Fruit fly (Drosophila melanogaster) whole organism, embryonic: Measurements from ENCODE around the gene AP-1sigma.

Experiments used
- B-H2 ChIP-seq: fragments of 200-800 bp; sonication (Bioruptor generic); optimal IDR thresholded peaks from 2 replicates; lab custom pipeline; 2018; ENCODE audit warnings: missing biosample characterization, mild to moderate bottlenecking, missing genetic modification characterization
- CG10267 ChIP-seq: fragments of 200-800 bp; sonication (Bioruptor generic); optimal IDR thresholded peaks from 2 replicates; lab custom pipeline; 2018; ENCODE audit warnings: missing biosample characterization, mild to moderate bottlenecking, missing genetic modification characterization, moderate library complexity
- CG12219 ChIP-seq: fragments of 200-800 bp; sonication (Bioruptor generic); optimal IDR thresholded peaks from 3 replicates; lab custom pipeline; 2018; ENCODE audit warnings: missing biosample characterization, mild to moderate bottlenecking, missing genetic modification characterization
- CG14014 ChIP-seq: fragments of 200-800 bp; sonication (Bioruptor generic); IDR thresholded peaks from 2 replicates; pipeline ENCODE4 v1.3.6; 2022; ENCODE audit warnings: missing biosample characterization, missing genetic modification characterization
- CG14667 ChIP-seq: fragments of 200-800 bp; sonication (Bioruptor generic); IDR thresholded peaks from 2 replicates; pipeline ENCODE4 v1.3.6; 2022; ENCODE audit warnings: missing biosample characterization, missing genetic modification characterization
- CG1603 ChIP-seq: fragments of 200-800 bp; sonication (Bioruptor generic); optimal IDR thresholded peaks from 2 replicates; lab custom pipeline; 2019; ENCODE audit warnings: missing biosample characterization, mild to moderate bottlenecking, missing genetic modification characterization, moderate library complexity
- CG17328 ChIP-seq: fragments of 200-800 bp; sonication (Bioruptor generic); IDR thresholded peaks from 2 replicates; pipeline ENCODE4 v1.3.6; 2022; ENCODE audit warnings: missing biosample characterization, missing genetic modification characterization
- CG17385 ChIP-seq: fragments of 200-800 bp; sonication (Bioruptor generic); optimal IDR thresholded peaks from 3 replicates; lab custom pipeline; 2018; ENCODE audit warnings: missing biosample characterization, mild to moderate bottlenecking, missing genetic modification characterization
- CG2678 ChIP-seq: fragments of 200-800 bp; sonication (Bioruptor generic); optimal IDR thresholded peaks from 3 replicates; lab custom pipeline; 2019; ENCODE audit warnings: missing biosample characterization, mild to moderate bottlenecking, missing genetic modification characterization, moderate library complexity
- CG30403 ChIP-seq: fragments of 200-800 bp; sonication (Bioruptor generic); optimal IDR thresholded peaks from 3 replicates; lab custom pipeline; 2016; ENCODE audit warnings: missing biosample characterization, missing genetic modification characterization
- CG33213 ChIP-seq: fragments of 200-800 bp; sonication (Bioruptor generic); optimal IDR thresholded peaks from 3 replicates; lab custom pipeline; 2016; ENCODE audit warnings: missing biosample characterization, missing genetic modification characterization
- CG3726 ChIP-seq: fragments of 200-800 bp; sonication (Bioruptor generic); IDR thresholded peaks from 3 replicates; pipeline ENCODE4, ENCODE4 v1.3.6; 2022; ENCODE audit warnings: missing biosample characterization, missing genetic modification characterization
- CG3847 ChIP-seq: fragments of 200-800 bp; sonication (Bioruptor generic); IDR thresholded peaks from 2 replicates; pipeline ENCODE4 v1.3.6; 2022; ENCODE audit warnings: missing biosample characterization, missing genetic modification characterization
- CG4617 ChIP-seq: fragments of 200-800 bp; sonication (Bioruptor generic); optimal IDR thresholded peaks from 3 replicates; lab custom pipeline; 2016; ENCODE audit warnings: missing biosample characterization, missing genetic modification characterization, borderline replicate concordance
- CG4730 ChIP-seq: fragments of 200-800 bp; sonication (Bioruptor generic); IDR thresholded peaks from 2 replicates; pipeline ENCODE4 v1.3.6; 2022; ENCODE audit warnings: missing biosample characterization, missing genetic modification characterization
- CG5245 ChIP-seq: fragments of 200-800 bp; sonication (Bioruptor generic); optimal IDR thresholded peaks from 3 replicates; lab custom pipeline; 2016; ENCODE audit warnings: missing biosample characterization, missing genetic modification characterization
- CG6254 ChIP-seq: fragments of 200-800 bp; sonication (Bioruptor generic); optimal IDR thresholded peaks from 3 replicates; lab custom pipeline; 2017; ENCODE audit warnings: mild to moderate bottlenecking, missing biosample characterization, missing genetic modification reagents, missing genetic modification characterization
- CG8924 ChIP-seq: fragments of 200-800 bp; optimal IDR thresholded peaks from 3 replicates; lab custom pipeline; 2019; ENCODE audit warnings: missing biosample characterization, mild to moderate bottlenecking, missing genetic modification characterization, moderate library complexity
- CG9876 ChIP-seq: fragments of 200-800 bp; sonication (Bioruptor generic); optimal IDR thresholded peaks from 2 replicates; lab custom pipeline; 2016; ENCODE audit warnings: missing biosample characterization, missing genetic modification characterization
- Chrac-16 ChIP-seq: fragments of 200-800 bp; sonication (Bioruptor generic); optimal IDR thresholded peaks from 3 replicates; lab custom pipeline; 2016; ENCODE audit warnings: missing biosample characterization, missing genetic modification characterization
- D ChIP-seq, 2 experiments: fragments of 200-800 bp in 1 of 2; fragments of >200 bp in 1 of 2; sonication (Bioruptor generic) in 1 of 2; optimal IDR thresholded peaks; 2 replicates in 1 of 2; 3 replicates in 1 of 2; lab custom pipeline; 2017; ENCODE audit warnings: mild to moderate bottlenecking in 1 of 2, missing biosample characterization in 1 of 2, missing genetic modification characterization in 1 of 2, missing genetic modification reagents in 1 of 2
- Deaf1 ChIP-seq: fragments of 200-800 bp; optimal IDR thresholded peaks from 3 replicates; lab custom pipeline; 2019; ENCODE audit warnings: missing biosample characterization, mild to moderate bottlenecking, missing genetic modification characterization, moderate library complexity
- E2f1 ChIP-seq: fragments of 200-800 bp; sonication (Bioruptor generic); IDR thresholded peaks from 2 replicates; pipeline ENCODE4 v1.3.6; 2022; ENCODE audit warnings: missing biosample characterization, missing genetic modification characterization
- Elba2 ChIP-seq: fragments of 200-800 bp; sonication (Bioruptor generic); optimal IDR thresholded peaks from 3 replicates; lab custom pipeline; 2016; ENCODE audit warnings: missing biosample characterization, missing genetic modification characterization
- HLH3B ChIP-seq: fragments of 200-800 bp; sonication (Bioruptor generic); IDR thresholded peaks from 2 replicates; pipeline ENCODE4 v1.3.6; 2022; ENCODE audit warnings: missing biosample characterization, missing genetic modification characterization
- Mes4 ChIP-seq: fragments of 200-800 bp; sonication (Bioruptor generic); optimal IDR thresholded peaks from 2 replicates; lab custom pipeline; 2016; ENCODE audit warnings: missing biosample characterization, missing genetic modification characterization
- Tbp ChIP-seq: fragments of >200 bp; optimal IDR thresholded peaks from 2 replicates; lab custom pipeline; 2018; ENCODE audit warnings: missing biosample characterization, missing genetic modification characterization
- amos ChIP-seq: fragments of 200-800 bp; sonication (Bioruptor generic); IDR thresholded peaks from 2 replicates; pipeline ENCODE4 v1.3.6; 2022; ENCODE audit warnings: missing biosample characterization, missing genetic modification characterization; ENCODE audit not compliant: partially characterized antibody
- az2 ChIP-seq: fragments of 200-800 bp; sonication (Bioruptor generic); optimal IDR thresholded peaks from 3 replicates; lab custom pipeline; 2016; ENCODE audit warnings: missing biosample characterization, missing genetic modification characterization
- bbx ChIP-seq: fragments of 200-800 bp; sonication (Bioruptor generic); IDR thresholded peaks from 2 replicates; pipeline ENCODE4 v1.3.6; 2022; ENCODE audit warnings: missing biosample characterization, missing genetic modification characterization; ENCODE audit not compliant: partially characterized antibody
- cad ChIP-seq: fragments of >200 bp; optimal IDR thresholded peaks from 2 replicates; lab custom pipeline; 2017; ENCODE audit warnings: missing biosample characterization, missing genetic modification characterization
- chinmo ChIP-seq: fragments of 200-800 bp; sonication (Bioruptor generic); IDR thresholded peaks from 4 replicates; pipeline ENCODE4 v1.3.6; 2022; ENCODE audit warnings: missing biosample characterization, missing genetic modification characterization; ENCODE audit not compliant: partially characterized antibody
- crc ChIP-seq: fragments of 200-800 bp; sonication (Bioruptor generic); optimal IDR thresholded peaks from 2 replicates; lab custom pipeline; 2016; ENCODE audit warnings: missing biosample characterization, missing genetic modification characterization
- dati ChIP-seq: fragments of 200-800 bp; sonication (Bioruptor generic); IDR thresholded peaks from 2 replicates; pipeline ENCODE4 v1.3.6; 2022; ENCODE audit warnings: missing biosample characterization, missing genetic modification characterization
- esg ChIP-seq: fragments of 200-800 bp; sonication (Bioruptor generic); conservative IDR thresholded peaks from 2 replicates; pipeline ENCODE4 v1.3.6; 2022; ENCODE audit warnings: missing biosample characterization, missing genetic modification characterization
- fd96Cb ChIP-seq: fragments of 200-800 bp; sonication (Bioruptor generic); optimal IDR thresholded peaks from 2 replicates; lab custom pipeline; 2018; ENCODE audit warnings: missing biosample characterization, mild to moderate bottlenecking, missing genetic modification characterization, moderate library complexity
- ham ChIP-seq: fragments of 200-800 bp; sonication (Bioruptor generic); IDR thresholded peaks from 2 replicates; pipeline ENCODE4 v1.3.6; 2022; ENCODE audit warnings: missing biosample characterization, missing genetic modification characterization
- hb ChIP-seq: fragments of 200-800 bp; sonication (Bioruptor generic); IDR thresholded peaks from 3 replicates; pipeline ENCODE4 v1.3.6; 2022; ENCODE audit warnings: missing biosample characterization, missing genetic modification characterization; ENCODE audit not compliant: partially characterized antibody
- ind ChIP-seq: fragments of 200-800 bp; sonication (Bioruptor generic); optimal IDR thresholded peaks from 3 replicates; lab custom pipeline; 2016; ENCODE audit warnings: missing biosample characterization, missing genetic modification characterization
- inv ChIP-seq: fragments of 200-800 bp; sonication (Bioruptor generic); IDR thresholded peaks from 2 replicates; pipeline ENCODE4 v1.3.6; 2022; ENCODE audit warnings: missing biosample characterization, missing genetic modification characterization; ENCODE audit not compliant: partially characterized antibody
- lbe ChIP-seq: fragments of 200-800 bp; sonication (Bioruptor generic); optimal IDR thresholded peaks from 2 replicates; lab custom pipeline; 2016; ENCODE audit warnings: missing biosample characterization, mild to moderate bottlenecking, missing genetic modification characterization
- lmd ChIP-seq: fragments of 200-800 bp; sonication (Bioruptor generic); IDR thresholded peaks from 2 replicates; pipeline ENCODE4 v1.3.6; 2022; ENCODE audit warnings: missing biosample characterization, missing genetic modification characterization
- lov ChIP-seq, 2 experiments: fragments of 200-800 bp in 1 of 2; fragments of >200 bp in 1 of 2; sonication (Bioruptor generic) in 1 of 2; IDR thresholded peaks in 1 of 2; optimal IDR thresholded peaks in 1 of 2; 2 replicates in 1 of 2; 3 replicates in 1 of 2; pipeline versions ENCODE4 v1.3.6 to Lab custom; 2017 to 2022; ENCODE audit warnings: missing biosample characterization in 1 of 2, missing genetic modification characterization in 1 of 2
- maf-S ChIP-seq: fragments of 200-800 bp; sonication (Bioruptor generic); optimal IDR thresholded peaks from 2 replicates; lab custom pipeline; 2016; ENCODE audit warnings: missing biosample characterization, missing genetic modification characterization
- mirr ChIP-seq: fragments of 200-800 bp; sonication (Bioruptor generic); optimal IDR thresholded peaks from 3 replicates; lab custom pipeline; 2018; ENCODE audit warnings: missing biosample characterization, mild to moderate bottlenecking, missing genetic modification characterization
- pros ChIP-seq: fragments of 200-800 bp; sonication (Bioruptor generic); optimal IDR thresholded peaks from 3 replicates; lab custom pipeline; 2019; ENCODE audit warnings: missing biosample characterization, mild to moderate bottlenecking, missing genetic modification characterization, moderate library complexity
- tio ChIP-seq: fragments of 200-800 bp; sonication (Bioruptor generic); optimal IDR thresholded peaks from 2 replicates; lab custom pipeline; 2017; ENCODE audit warnings: missing biosample characterization, missing genetic modification characterization, inconsistent platforms
- usp ChIP-seq: fragments of >200 bp; optimal IDR thresholded peaks from 2 replicates; lab custom pipeline; 2017; ENCODE audit warnings: missing biosample characterization, missing genetic modification characterization
- wor ChIP-seq: fragments of 200-800 bp; sonication (Bioruptor generic); IDR thresholded peaks from 2 replicates; pipeline ENCODE4 v1.3.6; 2022; ENCODE audit warnings: missing biosample characterization, missing genetic modification characterization
- zfh2 ChIP-seq: fragments of 200-800 bp; sonication (Bioruptor generic); optimal IDR thresholded peaks from 2 replicates; lab custom pipeline; 2016; ENCODE audit warnings: missing biosample characterization, missing genetic modification characterization

The AP-1sigma gene

DNA sequence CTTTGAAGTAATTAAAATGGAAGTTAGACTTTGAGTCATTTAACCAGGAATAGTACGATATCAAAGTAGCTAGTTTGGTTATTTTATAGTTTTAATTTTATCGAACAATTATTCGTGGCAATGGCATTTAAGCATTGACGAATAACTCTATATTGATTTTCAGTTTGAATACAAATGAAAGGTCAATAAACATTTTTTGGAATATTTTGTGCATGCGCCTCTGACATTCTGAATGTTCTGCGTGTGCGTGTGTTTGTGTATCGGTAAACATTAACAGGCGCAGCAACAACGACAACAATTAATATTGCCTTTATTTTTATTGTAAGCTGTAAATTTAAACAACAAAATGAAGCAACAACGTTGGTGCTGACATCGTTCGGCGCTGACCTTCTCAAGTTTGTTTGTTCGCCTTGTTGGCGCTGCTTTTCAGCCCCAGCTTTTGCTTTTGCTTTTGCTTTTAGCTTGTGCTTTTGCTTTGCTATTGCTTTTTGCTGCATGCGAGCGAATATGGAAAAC, 49.0 kb upstream of the AP-1sigma start (continued):
- TF ChIP-seq pros (GFP tag; lab: Kevin White, UChicago) = peak; percentile 13
- TF ChIP-seq fd96Cb (tag; lab: Kevin White, UChicago) = no peak
- 0 out of 2 replicates have a peak, but pooled peaks have one; percentile 25 for TF ChIP-seq CG17328 (GFP tag; lab: Robert Waterston, UW)
- TF ChIP-seq CG4730 (GFP tag; lab: Robert Waterston, UW) = no peak
- TF ChIP-seq CG12219 (GFP tag; lab: Kevin White, UChicago) = peak; percentile 49
- TF ChIP-seq D (optimal IDR thresholded peaks at IDR 0.05; lab: Kevin White, UChicago) = no peak
- TF ChIP-seq D (GFP tag; optimal IDR thresholded peaks at IDR 0.05; lab: Kevin White, UChicago) = peak; percentile 43
- TF ChIP-seq maf-S (GFP tag; lab: Kevin White, UChicago) = no peak
- no peak for TF ChIP-seq Tbp (GFP tag; lab: Kevin White, UChicago)
- TF ChIP-seq zfh2 (GFP tag; lab: Kevin White, UChicago) = no peak
- TF ChIP-seq bbx (GFP tag; lab: Robert Waterston, UW) = no peak
- TF ChIP-seq B-H2 (GFP tag; lab: Kevin White, UChicago) = no peak
- peak; percentile 25 for TF ChIP-seq CG33213 (GFP tag; lab: Kevin White, UChicago)
- no peak for TF ChIP-seq ham (GFP tag; lab: Robert Waterston, UW)
- TF ChIP-seq crc (GFP tag; lab: Kevin White, UChicago) = no peak
- TF ChIP-seq chinmo (GFP tag; lab: Robert Waterston, UW) = peak; percentile 96
- peak; percentile 56 for TF ChIP-seq CG2678
- TF ChIP-seq wor = no peak
- no peak for TF ChIP-seq Deaf1 (tag; lab: Kevin White, UChicago)
- peak; percentile 67 for TF ChIP-seq mirr (GFP tag; lab: Kevin White, UChicago)
- TF ChIP-seq CG8924 (tag; lab: Kevin White, UChicago) = no peak
- TF ChIP-seq Chrac-16 (GFP tag; lab: Kevin White, UChicago) = no peak
- TF ChIP-seq CG9876 (GFP tag; lab: Kevin White, UChicago) = no peak
- TF ChIP-seq hb (GFP tag; lab: Robert Waterston, UW) = no peak
- TF ChIP-seq CG4617 (GFP tag; lab: Kevin White, UChicago) = no peak
- TF ChIP-seq Elba2 (GFP tag; lab: Kevin White, UChicago) = no peak
- TF ChIP-seq CG17385 (GFP tag; lab: Kevin White, UChicago) = peak; percentile 39
- TF ChIP-seq CG10267 (tag; lab: Kevin White, UChicago) = no peak
- no peak for TF ChIP-seq CG3847 (GFP tag; lab: Robert Waterston, UW)
- no peak for TF ChIP-seq Mes4 (GFP tag; lab: Kevin White, UChicago)
- TF ChIP-seq CG14667 (GFP tag; lab: Robert Waterston, UW) = no peak
- TF ChIP-seq inv (GFP tag; lab: Robert Waterston, UW) = no peak
- peak; percentile 1 for TF ChIP-seq CG6254 (GFP tag; lab: Kevin White, UChicago)
- no peak for TF ChIP-seq tio (GFP tag; lab: Kevin White, UChicago)
- TF ChIP-seq amos (GFP tag; lab: Robert Waterston, UW) = no peak
- no peak for TF ChIP-seq lov (optimal IDR thresholded peaks at IDR 0.05; lab: Kevin White, UChicago)
- TF ChIP-seq lov (GFP tag; IDR thresholded peaks at IDR 0.05; lab: Robert Waterston, UW) = no peak
- TF ChIP-seq az2 (GFP tag; lab: Kevin White, UChicago) = peak; percentile 11
- no peak for TF ChIP-seq cad (GFP tag; lab: Kevin White, UChicago)
- peak; percentile 29 for TF ChIP-seq CG1603 (tag; lab: Kevin White, UChicago)
- peak; percentile 25; the same call in 1 of the 2 replicates for TF ChIP-seq CG14014 (GFP tag; lab: Robert Waterston, UW)
- no peak for TF ChIP-seq CG30403 (GFP tag; lab: Kevin White, UChicago)
- no peak for TF ChIP-seq esg (GFP tag; lab: Robert Waterston, UW)
- TF ChIP-seq CG3726 (GFP tag; lab: Robert Waterston, UW) = no peak
- TF ChIP-seq CG5245 (GFP tag; lab: Kevin White, UChicago) = no peak
- no peak for TF ChIP-seq ind (GFP tag; lab: Kevin White, UChicago)
- TF ChIP-seq HLH3B (GFP tag; lab: Robert Waterston, UW) = no peak
- no peak for TF ChIP-seq lbe (GFP tag; lab: Kevin White, UChicago)
- no peak for TF ChIP-seq usp (GFP tag; lab: Kevin White, UChicago)
- TF ChIP-seq lmd = no peak
- no peak for TF ChIP-seq dati
- TF ChIP-seq E2f1 (GFP tag; lab: Robert Waterston, UW) = no peak
